Worm (Caenorhabditis elegans): ENCODE results near the gene cest-1.2.
"Not testable (repeated sequence)": the region's sequence is repeated elsewhere in the genome, so short reads cannot be mapped to it uniquely, and the experiment has no call there.

cest-1.2 gene

ce11 chrV:14160698-14161097 lies at the start of gene cest-1.2:
cest-1.2 (minus strand) TSS chrV:14160862.
- TF ChIP-seq lsy-12 (tag; optimal IDR thresholded peaks at IDR 0.05) (no peak), pqm-1 (tag; optimal IDR thresholded peaks at IDR 0.05) (peak; percentile 36), pha-4 (tag; optimal IDR thresholded peaks at IDR 0.05) (peak; percentile 15), lin-15B (tag; optimal IDR thresholded peaks at IDR 0.05) (no peak), elt-2 (tag; optimal IDR thresholded peaks at IDR 0.05) (peak; percentile 46)

ce11 chrV:14205214-14205613 lies 44.6 kb upstream of the cest-1.2 start, which contains the start of gene T16A9.3:
T16A9.3 (plus strand) TSS chrV:14205514.
- TF ChIP-seq elt-2, lin-39, ceh-16 (tag; optimal IDR thresholded peaks at IDR 0.05): not testable (repeated sequence)

ce11 chrV:14200086-14200485 lies 39.4 kb upstream of the cest-1.2 start:
- peak; percentile 81 for TF ChIP-seq pqm-1 (tag; optimal IDR thresholded peaks at IDR 0.05)
- peak; percentile 11 for TF ChIP-seq egl-27 (tag; optimal IDR thresholded peaks at IDR 0.05)
- TF ChIP-seq lsy-12 (tag; optimal IDR thresholded peaks at IDR 0.05): peak; percentile 85
- TF ChIP-seq aly-2 (tag; optimal IDR thresholded peaks at IDR 0.05): no peak
- peak; percentile 92 for TF ChIP-seq skn-1 (tag; optimal IDR thresholded peaks at IDR 0.05)
- no peak for TF ChIP-seq nhr-12 (tag; optimal IDR thresholded peaks at IDR 0.05)
- peak; percentile 83 for TF ChIP-seq lin-15B (tag; optimal IDR thresholded peaks at IDR 0.05)
- no peak for TF ChIP-seq ceh-16 (tag; optimal IDR thresholded peaks at IDR 0.05)
- TF ChIP-seq ceh-82 (tag; optimal IDR thresholded peaks at IDR 0.05): peak; percentile 49
- TF ChIP-seq nhr-25 (tag; optimal IDR thresholded peaks at IDR 0.05): peak; percentile 91
- TF ChIP-seq mml-1 (tag; optimal IDR thresholded peaks at IDR 0.05): no peak
- TF ChIP-seq nhr-11 (tag; optimal IDR thresholded peaks at IDR 0.05): peak; percentile 91
- TF ChIP-seq nhr-237 (tag; optimal IDR thresholded peaks at IDR 0.05): no peak
- TF ChIP-seq pha-4 (tag; optimal IDR thresholded peaks at IDR 0.05): peak; percentile 96
- peak; percentile 85 for TF ChIP-seq elt-2 (tag; optimal IDR thresholded peaks at IDR 0.05)
- TF ChIP-seq eor-1 (tag; optimal IDR thresholded peaks at IDR 0.05): peak in 1 of 2 experiments; percentile 27
- TF ChIP-seq jun-1 (tag; optimal IDR thresholded peaks at IDR 0.05): peak; percentile 93
- peak; percentile 76 for TF ChIP-seq fkh-2 (tag; optimal IDR thresholded peaks at IDR 0.05)
- peak; percentile 87 for TF ChIP-seq ceh-28 (tag; optimal IDR thresholded peaks at IDR 0.05)
- peak; percentile 40 for TF ChIP-seq elt-1 (tag; optimal IDR thresholded peaks at IDR 0.05)
- no peak for TF ChIP-seq ZK546.5 (tag; optimal IDR thresholded peaks at IDR 0.05)
- TF ChIP-seq mdl-1 (tag; optimal IDR thresholded peaks at IDR 0.05): peak; percentile 58
- TF ChIP-seq nhr-28 (tag; optimal IDR thresholded peaks at IDR 0.05): no peak
- peak in 2 of 3 experiments; percentile 81 to 84 for TF ChIP-seq elt-3 (tag; optimal IDR thresholded peaks at IDR 0.05)
- peak; percentile 83 for TF ChIP-seq sea-2 (GFP tag; optimal IDR thresholded peaks at IDR 0.05)
- TF ChIP-seq nfya-1 (tag; optimal IDR thresholded peaks at IDR 0.05; ENCODE audit: insufficient read depth): peak; percentile 93
- TF ChIP-seq ceh-9 (tag; optimal IDR thresholded peaks at IDR 0.05): no peak
- peak; percentile 11 for TF ChIP-seq fkh-10 (GFP tag; optimal IDR thresholded peaks at IDR 0.05)
- TF ChIP-seq ztf-4 (tag; optimal IDR thresholded peaks at IDR 0.05): peak; percentile 17
- TF ChIP-seq unc-39 (tag; optimal IDR thresholded peaks at IDR 0.05): no peak
- TF ChIP-seq tbx-2 (tag; optimal IDR thresholded peaks at IDR 0.05): peak; percentile 67
- peak; percentile 79 for TF ChIP-seq R02D3.7 (tag; optimal IDR thresholded peaks at IDR 0.05)
- TF ChIP-seq nhr-77 (tag; optimal IDR thresholded peaks at IDR 0.05): no peak
- peak; percentile 78 for TF ChIP-seq nhr-43 (tag; optimal IDR thresholded peaks at IDR 0.05; ENCODE audit: poor library complexity, severe bottlenecking)
- no peak for TF ChIP-seq zag-1 (tag; optimal IDR thresholded peaks at IDR 0.05)
- peak; percentile 82 for TF ChIP-seq nhr-23 (tag; optimal IDR thresholded peaks at IDR 0.05)
- TF ChIP-seq nhr-76 (tag; optimal IDR thresholded peaks at IDR 0.05): no peak
- peak; percentile 83 for TF ChIP-seq hmg-11 (tag; optimal IDR thresholded peaks at IDR 0.05)
- TF ChIP-seq egl-5 (tag; optimal IDR thresholded peaks at IDR 0.05): peak; percentile 87
- peak; percentile 95 for TF ChIP-seq lin-39 (tag; optimal IDR thresholded peaks at IDR 0.05)
- TF ChIP-seq snpc-4 (tag; optimal IDR thresholded peaks at IDR 0.05): peak; percentile 67
- TF ChIP-seq unc-62 (GFP tag; optimal IDR thresholded peaks at IDR 0.05): peak; percentile 92
